Worm (Caenorhabditis elegans) whole organism, young adult: Measurements from ENCODE around the gene nhr-178.
"Not testable (repeated sequence)": the region's sequence is repeated elsewhere in the genome, so short reads cannot be mapped to it uniquely, and the experiment has no call there.

Source experiments
- B0035.1 ChIP-seq: sonication (generic microtip); optimal IDR thresholded peaks from 2 replicates; lab custom pipeline; 2016; ENCODE audit warnings: missing genetic modification characterization, mild to moderate bottlenecking, missing compliant biosample characterization, missing genotype, missing genetic modification reagents
- B0261.1 ChIP-seq: sonication (generic microtip); optimal IDR thresholded peaks from 2 replicates; lab custom pipeline; 2016; ENCODE audit warnings: mild to moderate bottlenecking, missing genetic modification characterization, moderate library complexity, missing compliant biosample characterization
- C06A6.2 ChIP-seq: fragments of 200-800 bp; sonication (Bioruptor generic); conservative IDR thresholded peaks from 2 replicates; pipeline ENCODE4 v1.3.6; 2022; ENCODE audit warnings: missing genetic modification characterization, missing compliant biosample characterization
- C17E4.6 ChIP-seq: fragments of 200-800 bp; sonication (Bioruptor generic); IDR thresholded peaks from 2 replicates; pipeline ENCODE4 v1.3.6; 2022; ENCODE audit warnings: missing genetic modification reagents, missing genetic modification characterization, missing compliant biosample characterization
- F23B12.7 ChIP-seq: sonication (generic microtip); optimal IDR thresholded peaks from 2 replicates; lab custom pipeline; 2017; ENCODE audit warnings: missing genetic modification characterization, mild to moderate bottlenecking, missing compliant biosample characterization, antibody characterized with exemption, moderate library complexity; ENCODE audit not compliant: insufficient read depth
- F33H1.4 ChIP-seq: fragments of 200-800 bp; sonication (Bioruptor generic); IDR thresholded peaks from 2 replicates; pipeline ENCODE4 v1.3.6; 2022; ENCODE audit warnings: missing genetic modification reagents, missing genetic modification characterization, missing compliant biosample characterization
- F55B11.4 ChIP-seq: sonication (generic microtip); optimal IDR thresholded peaks from 2 replicates; lab custom pipeline; 2016; ENCODE audit warnings: missing compliant biosample characterization, missing genetic modification characterization, borderline replicate concordance; ENCODE audit not compliant: insufficient read depth
- F57A8.1 ChIP-seq: fragments of 200-800 bp; sonication (Bioruptor generic); optimal IDR thresholded peaks from 2 replicates; lab custom pipeline; 2018; ENCODE audit warnings: mild to moderate bottlenecking, missing genetic modification characterization, moderate library complexity, missing compliant biosample characterization
- K11D2.4 ChIP-seq: fragments of 200-800 bp; sonication (Bioruptor generic); IDR thresholded peaks from 2 replicates; pipeline ENCODE4 v1.3.6; 2022; ENCODE audit warnings: missing genetic modification reagents, missing genetic modification characterization, missing compliant biosample characterization
- aptf-3 ChIP-seq: fragments of 200-800 bp; sonication (Bioruptor generic); IDR thresholded peaks from 2 replicates; pipeline ENCODE4 v1.3.6; 2022; ENCODE audit warnings: missing genetic modification characterization, missing compliant biosample characterization
- attf-6 ChIP-seq: fragments of 200-800 bp; sonication (Bioruptor generic); IDR thresholded peaks from 2 replicates; pipeline ENCODE4 v1.3.6; 2022; ENCODE audit warnings: missing genetic modification reagents, missing genetic modification characterization, missing compliant biosample characterization
- cebp-2 ChIP-seq: fragments of 200-800 bp; sonication (Bioruptor generic); IDR thresholded peaks from 2 replicates; pipeline ENCODE4 v1.3.6; 2022; ENCODE audit warnings: missing genetic modification characterization, missing compliant biosample characterization
- ceh-40 ChIP-seq: fragments of 200-800 bp; sonication (Bioruptor generic); IDR thresholded peaks from 2 replicates; pipeline ENCODE4 v1.3.6; 2022; ENCODE audit warnings: missing genetic modification characterization, missing compliant biosample characterization
- ceh-91 ChIP-seq: fragments of 200-800 bp; sonication (Bioruptor generic); IDR thresholded peaks from 2 replicates; pipeline ENCODE4 v1.3.6; 2022; ENCODE audit warnings: missing genetic modification reagents, missing genetic modification characterization, missing compliant biosample characterization
- chd-7 ChIP-seq: sonication (generic microtip); optimal IDR thresholded peaks from 2 replicates; lab custom pipeline; 2016; ENCODE audit warnings: mild to moderate bottlenecking, missing genetic modification characterization, moderate library complexity, missing compliant biosample characterization
- egl-44 ChIP-seq: fragments of 200-800 bp; sonication (Bioruptor generic); IDR thresholded peaks from 2 replicates; pipeline ENCODE4 v1.3.6; 2022; ENCODE audit warnings: missing genetic modification reagents, missing genetic modification characterization, missing compliant biosample characterization
- hmg-20 ChIP-seq: fragments of 200-800 bp; sonication (Bioruptor generic); IDR thresholded peaks from 2 replicates; pipeline ENCODE4 v1.3.6; 2022; ENCODE audit warnings: missing genetic modification reagents, missing genetic modification characterization, missing compliant biosample characterization
- let-607 ChIP-seq, 2 experiments: fragments of 200-800 bp in 1 of 2; sonication (Bioruptor generic) in 1 of 2; sonication (generic microtip) in 1 of 2; optimal IDR thresholded peaks; 2 replicates each; lab custom pipeline; 2016 to 2018; ENCODE audit warnings: mild to moderate bottlenecking in 2 of 2, missing compliant biosample characterization in 2 of 2, missing genetic modification characterization in 2 of 2, moderate library complexity in 2 of 2, missing genotype in 1 of 2
- lin-26 ChIP-seq: fragments of 200-800 bp; sonication (Bioruptor generic); IDR thresholded peaks from 2 replicates; pipeline ENCODE4 v1.3.6; 2022; ENCODE audit warnings: missing genetic modification reagents, missing genetic modification characterization, missing compliant biosample characterization
- mel-28 ChIP-seq: sonication (generic microtip); optimal IDR thresholded peaks from 2 replicates; lab custom pipeline; 2016; ENCODE audit warnings: borderline replicate concordance, mild to moderate bottlenecking, missing genetic modification characterization, missing compliant biosample characterization
- nhr-120 ChIP-seq: fragments of 200-800 bp; sonication (Bioruptor generic); IDR thresholded peaks from 2 replicates; pipeline ENCODE4 v1.3.6; 2022; ENCODE audit warnings: missing genetic modification characterization, missing compliant biosample characterization
- pbrm-1 ChIP-seq: fragments of 200-800 bp; sonication (Bioruptor generic); IDR thresholded peaks from 2 replicates; pipeline ENCODE4 v1.3.6; 2022; ENCODE audit warnings: missing genetic modification reagents, missing genetic modification characterization, missing compliant biosample characterization
- rcor-1 ChIP-seq: fragments of 200-800 bp; sonication (Bioruptor generic); IDR thresholded peaks from 2 replicates; pipeline ENCODE4 v1.3.6; 2022; ENCODE audit warnings: missing genetic modification reagents, missing genetic modification characterization, missing compliant biosample characterization
- rpc-1 ChIP-seq, 2 experiments: fragments of 150-350 bp in 1 of 2; sonication (generic microtip) in 1 of 2; optimal IDR thresholded peaks; 2 replicates each; lab custom pipeline; 2014 to 2018; ENCODE audit warnings: missing biosample characterization in 1 of 2, missing genetic modification characterization in 1 of 2, missing genetic modification reagents in 1 of 2, missing genotype in 1 of 2
- snpc-4 ChIP-seq, 5 experiments: fragments of 150-350 bp in 1 of 5; sonication (generic microtip) in 4 of 5; optimal IDR thresholded peaks; 2 replicates each; lab custom pipeline; 2014 to 2018; ENCODE audit warnings: missing genetic modification characterization in 5 of 5, missing biosample characterization in 3 of 5, antibody characterized with exemption in 2 of 5, mild to moderate bottlenecking in 2 of 5, missing compliant biosample characterization in 2 of 5, missing genotype in 2 of 5, moderate library complexity in 2 of 5, missing genetic modification reagents in 1 of 5
- sptf-2 ChIP-seq: fragments of 200-800 bp; sonication (Bioruptor generic); optimal IDR thresholded peaks from 2 replicates; lab custom pipeline; 2018; ENCODE audit warnings: mild to moderate bottlenecking, missing genetic modification characterization, missing compliant biosample characterization
- tbp1 ChIP-seq: fragments of 200-800 bp; sonication (Bioruptor generic); optimal IDR thresholded peaks from 2 replicates; lab custom pipeline; 2018; ENCODE audit warnings: mild to moderate bottlenecking, missing genetic modification characterization, missing compliant biosample characterization
- unc-130 ChIP-seq: sonication (generic microtip); optimal IDR thresholded peaks from 2 replicates; lab custom pipeline; 2016; ENCODE audit warnings: missing genetic modification reagents, missing genetic modification characterization, missing compliant biosample characterization

The nhr-178 gene

DNA sequence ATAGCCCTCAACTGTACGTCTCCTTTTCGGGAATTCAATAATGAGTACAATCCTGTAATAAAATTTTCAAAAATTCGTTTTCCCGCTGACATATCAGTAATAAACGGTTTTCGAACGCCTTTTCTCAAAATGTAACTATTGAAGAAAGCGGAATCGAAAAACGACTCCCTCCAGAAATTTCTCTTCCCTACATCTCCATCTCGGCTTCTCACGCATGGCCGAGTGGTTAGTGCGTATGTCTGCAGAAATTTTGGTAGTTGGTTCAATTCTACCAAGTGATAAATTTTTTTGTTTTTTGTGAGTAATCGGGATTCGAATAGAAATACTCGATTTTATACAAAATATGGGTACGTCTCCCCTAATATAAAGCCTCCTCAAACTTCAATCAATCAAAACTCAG, 46.6 kb downstream of the nhr-178 start:
- TF ChIP-seq tbp1 (GFP tag; lab: Kevin White, UChicago) (peak; percentile 83), nhr-120 (GFP tag; lab: Robert Waterston, UW) (0 out of 2 replicates have a peak, but pooled peaks have one; percentile 85), cebp-2 (GFP tag; lab: Robert Waterston, UW) (peak; percentile 80; the same call in 1 of the 2 replicates), hmg-20 (GFP tag; lab: Robert Waterston, UW) (peak; percentile 59; the same call in 1 of the 2 replicates), B0261.1 (peak; percentile 57), attf-6 (GFP tag; lab: Robert Waterston, UW) (peak; percentile 41; the same call in 1 of the 2 replicates), C17E4.6 (GFP tag; lab: Robert Waterston, UW) (0 out of 2 replicates have a peak, but pooled peaks have one; percentile 37), rcor-1 (GFP tag; lab: Robert Waterston, UW) (peak; percentile 67; the same call in 1 of the 2 replicates), pbrm-1 (GFP tag; lab: Robert Waterston, UW) (peak; percentile 36; the same call in 1 of the 2 replicates), ceh-40 (GFP tag; lab: Robert Waterston, UW) (0 out of 2 replicates have a peak, but pooled peaks have one; percentile 50), egl-44 (peak; percentile 85), rpc-1 (tag; optimal IDR thresholded peaks at IDR 0.05; lab: Kevin White, UChicago) (peak; percentile 49), aptf-3 (GFP tag; lab: Robert Waterston, UW) (0 out of 2 replicates have a peak, but pooled peaks have one; percentile 14)
- TF ChIP-seq rpc-1 (optimal IDR thresholded peaks at IDR 0.05; lab: Kevin White, UChicago), result not testable (repeated sequence)

DNA sequence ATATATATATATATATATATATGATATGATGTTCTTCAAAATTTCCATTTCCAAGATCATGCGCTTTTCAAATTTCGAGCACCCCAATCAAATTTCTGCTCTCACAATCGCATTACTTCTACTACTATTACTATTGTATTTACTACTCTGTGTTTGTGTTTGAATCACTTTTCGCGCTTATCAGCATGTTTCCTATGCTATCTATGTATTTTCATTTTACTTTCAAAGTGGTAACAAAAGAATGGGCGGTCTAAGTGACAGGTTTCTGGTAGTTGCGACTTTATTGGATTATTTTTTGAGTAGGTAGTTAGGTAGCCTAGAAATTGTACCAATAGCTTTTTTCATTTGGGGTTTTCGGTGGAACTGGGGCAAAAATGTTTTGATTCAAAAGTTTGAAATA, 49.6 kb downstream of the nhr-178 start:
- no peak for TF ChIP-seq lin-26 (GFP tag; lab: Robert Waterston, UW)

DNA sequence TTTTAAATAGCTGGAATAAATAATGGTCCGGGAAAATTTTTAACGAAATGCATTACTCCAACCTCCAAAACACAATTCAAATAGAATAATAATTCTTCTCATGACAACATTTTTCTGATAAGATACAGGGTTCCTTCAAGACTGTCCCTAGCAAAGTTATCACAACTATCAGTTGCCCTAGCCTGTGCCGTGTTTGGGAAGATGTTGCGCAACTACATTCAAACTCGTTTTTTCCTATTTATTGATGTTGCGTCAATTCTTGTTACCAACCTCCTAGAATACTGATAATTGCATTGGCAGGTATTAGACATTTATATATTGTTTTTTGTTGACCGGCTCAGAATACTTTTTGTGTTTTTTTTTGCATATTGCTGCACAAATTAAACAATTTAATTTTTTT, 52.7 kb downstream of the nhr-178 start:
- TF ChIP-seq let-607 (tag; optimal IDR thresholded peaks at IDR 0.05; lab: Kevin White, UChicago) (no peak), ceh-91 (GFP tag; lab: Robert Waterston, UW) (no peak), sptf-2 (GFP tag; lab: Kevin White, UChicago) (no peak), mel-28 (tag; lab: Kevin White, UChicago) (no peak), F55B11.4 (no peak), F57A8.1 (GFP tag; lab: Kevin White, UChicago) (no peak), K11D2.4 (no peak), B0035.1 (tag; lab: Kevin White, UChicago) (no peak), C06A6.2 (GFP tag; lab: Robert Waterston, UW) (no peak), F23B12.7 (tag; lab: Kevin White, UChicago) (no peak), F33H1.4 (GFP tag; lab: Robert Waterston, UW) (no peak), unc-130 (GFP tag; lab: Kevin White, UChicago) (no peak), chd-7 (tag; lab: Kevin White, UChicago) (no peak), snpc-4 (GFP tag; optimal IDR thresholded peaks at IDR 0.05; lab: Kevin White, UChicago) (no peak), snpc-4 (tag; optimal IDR thresholded peaks at IDR 0.05; lab: Kevin White, UChicago) (no peak)
- TF ChIP-seq, all 124 proteins: peak for 0
